Worm (Caenorhabditis elegans): ENCODE results near the gene F41B4.3.

- TF ChIP-seq ama-1 (optimal IDR thresholded peaks at IDR 0.05), result no peak
- no peak for TF ChIP-seq unc-55 (GFP tag; optimal IDR thresholded peaks at IDR 0.05)
- TF ChIP-seq snpc-4 (tag; optimal IDR thresholded peaks at IDR 0.05), result no peak
- TF ChIP-seq ceh-16 (tag; optimal IDR thresholded peaks at IDR 0.05), result no peak
- no peak for TF ChIP-seq sma-9 (GFP tag; optimal IDR thresholded peaks at IDR 0.05)
- no peak for TF ChIP-seq sma-9 (tag; optimal IDR thresholded peaks at IDR 0.05)
- no peak for TF ChIP-seq elt-3 (tag; optimal IDR thresholded peaks at IDR 0.05)
- no peak for TF ChIP-seq nhr-12 (tag; optimal IDR thresholded peaks at IDR 0.05)
These were observed 36.1 kb downstream of the F41B4.3 start, which contains the start of gene M03A8.3 for ce11 chrX:6799776-6800175.
